Fruit fly (Drosophila melanogaster) Kc167 (cell line): ENCODE data around the gene Mst57Da.

Experiments
- Myc ChIP-seq: fragments of >200 bp; optimal IDR thresholded peaks from 2 replicates; lab custom pipeline; 2017; ENCODE audit warnings: missing external identifiers
- Sin3A ChIP-seq: fragments of >200 bp; optimal IDR thresholded peaks from 2 replicates; lab custom pipeline; 2018; ENCODE audit warnings: missing external identifiers
- psq ChIP-seq: fragments of >200 bp; optimal IDR thresholded peaks from 2 replicates; lab custom pipeline; 2017; ENCODE audit warnings: missing external identifiers
- ttk ChIP-seq: sonication (Bioruptor generic); optimal IDR thresholded peaks from 2 replicates; lab custom pipeline; 2017; ENCODE audit warnings: missing external identifiers

DNA sequence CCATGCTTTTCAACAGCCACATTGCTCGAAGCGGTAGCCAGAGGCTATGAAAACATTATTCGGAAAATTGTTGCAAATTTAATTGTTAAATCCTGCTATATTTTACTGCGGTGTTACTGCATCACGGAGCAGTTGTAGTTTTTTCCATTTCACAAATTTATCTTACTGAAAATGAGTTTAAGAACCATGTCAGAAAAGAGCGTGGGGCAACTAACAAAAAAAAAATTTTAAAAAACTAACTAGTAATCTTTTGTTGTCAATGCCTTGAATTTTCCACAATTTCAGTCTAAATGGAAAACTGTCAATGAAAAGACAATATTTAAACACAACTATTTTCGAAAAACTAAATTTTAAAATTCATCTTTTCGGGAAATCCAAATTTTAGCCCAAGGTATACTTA is 20.9 kb downstream of the Mst57Da start, which contains the start of gene CG5024:
- TF ChIP-seq psq (lab: Kevin White, UChicago) = no peak
- no peak for TF ChIP-seq Sin3A (lab: Kevin White, UChicago)
- no peak for TF ChIP-seq ttk
- TF ChIP-seq Myc (lab: Kevin White, UChicago) = no peak
